Worm (Caenorhabditis elegans): Measurements from ENCODE around the gene M163.9.

DNA sequence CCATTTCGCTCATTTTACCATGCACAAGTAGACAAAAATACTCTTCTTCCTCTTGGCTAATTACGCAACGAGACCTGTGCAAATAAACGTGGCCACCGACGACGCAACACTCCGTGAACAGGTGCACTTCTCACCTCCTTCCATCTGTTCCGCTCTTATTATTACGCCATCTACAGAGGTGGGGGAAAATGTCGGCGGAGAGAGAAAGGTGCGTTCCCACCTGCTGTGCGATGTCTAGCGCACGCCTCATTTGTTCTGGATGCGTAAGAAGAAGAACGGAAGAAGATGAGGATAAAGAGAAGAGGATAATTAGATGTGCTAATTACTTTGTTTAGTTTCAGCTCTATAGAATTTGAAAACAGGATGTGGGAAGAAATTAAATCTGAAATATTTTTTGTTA lies 17.1 kb downstream of the M163.9 start:
- TF ChIP-seq lin-1 (GFP tag; IDR thresholded peaks at IDR 0.05): no peak
- TF ChIP-seq nhr-41 (GFP tag; IDR thresholded peaks at IDR 0.05): no peak
- no peak for TF ChIP-seq unc-39 (tag; optimal IDR thresholded peaks at IDR 0.05)
- no peak for TF ChIP-seq pha-4 (GFP tag; IDR thresholded peaks at IDR 0.05)
- no peak for TF ChIP-seq pha-4 (tag; optimal IDR thresholded peaks at IDR 0.05)
- no peak for TF ChIP-seq nhr-237 (tag; optimal IDR thresholded peaks at IDR 0.05)
- TF ChIP-seq ZK546.5 (tag; optimal IDR thresholded peaks at IDR 0.05): no peak
- no peak for TF ChIP-seq ztf-11 (tag; optimal IDR thresholded peaks at IDR 0.05)
- TF ChIP-seq lin-15B (tag; optimal IDR thresholded peaks at IDR 0.05): no peak
- no peak for TF ChIP-seq ceh-28 (tag; optimal IDR thresholded peaks at IDR 0.05)
- peak in 1 of 2 experiments; percentile 7 for TF ChIP-seq unc-62 (GFP tag; optimal IDR thresholded peaks at IDR 0.05 in 1 of 2)
- no peak for TF ChIP-seq unc-62 (tag; optimal IDR thresholded peaks at IDR 0.05)
